Fruit fly (Drosophila melanogaster) whole organism, embryonic: ENCODE measurements around the gene BBIP1.

Source experiments
- BEAF-32 ChIP-seq: fragments of 200-800 bp; sonication (Bioruptor generic); optimal IDR thresholded peaks from 3 replicates; lab custom pipeline; 2017; ENCODE audit warnings: missing biosample characterization, missing genetic modification characterization, mild to moderate bottlenecking, moderate library complexity, missing genetic modification reagents
- CG15073 ChIP-seq: fragments of 200-800 bp; sonication (Bioruptor generic); optimal IDR thresholded peaks from 2 replicates; lab custom pipeline; 2016; ENCODE audit warnings: missing biosample characterization, missing genetic modification characterization
- CG16815 ChIP-seq: fragments of 200-800 bp; sonication (Bioruptor generic); optimal IDR thresholded peaks from 3 replicates; lab custom pipeline; 2017; ENCODE audit warnings: missing biosample characterization, mild to moderate bottlenecking, missing genetic modification characterization
- CG6765 ChIP-seq: fragments of 200-800 bp; sonication (Bioruptor generic); optimal IDR thresholded peaks from 3 replicates; lab custom pipeline; 2017; ENCODE audit warnings: missing biosample characterization, mild to moderate bottlenecking, missing genetic modification characterization
- CG7745 ChIP-seq: fragments of 200-800 bp; sonication (Bioruptor generic); optimal IDR thresholded peaks from 2 replicates; lab custom pipeline; 2018; ENCODE audit warnings: missing biosample characterization, mild to moderate bottlenecking, missing genetic modification characterization, moderate library complexity
- CkIIα-i1 ChIP-seq: fragments of 200-800 bp; sonication (Bioruptor generic); IDR thresholded peaks from 2 replicates; pipeline ENCODE4 v1.3.6; 2022; ENCODE audit warnings: missing biosample characterization, missing genetic modification characterization
- E2f2 ChIP-seq: fragments of 200-800 bp; sonication (Bioruptor generic); IDR thresholded peaks from 2 replicates; pipeline ENCODE4 v1.3.6; 2022; ENCODE audit warnings: missing biosample characterization, missing genetic modification characterization
- HLH54F ChIP-seq: fragments of 200-800 bp; sonication (Bioruptor generic); optimal IDR thresholded peaks from 3 replicates; lab custom pipeline; 2016; ENCODE audit warnings: missing biosample characterization, missing genetic modification characterization
- Jarid2 ChIP-seq: fragments of 200-800 bp; sonication (Bioruptor generic); optimal IDR thresholded peaks from 3 replicates; lab custom pipeline; 2017; ENCODE audit warnings: mild to moderate bottlenecking, missing biosample characterization, missing genetic modification reagents, missing genetic modification characterization
- Meics ChIP-seq: fragments of 200-800 bp; sonication (Bioruptor generic); optimal IDR thresholded peaks from 2 replicates; lab custom pipeline; 2017; ENCODE audit warnings: missing biosample characterization, mild to moderate bottlenecking, missing genetic modification characterization
- Opbp ChIP-seq: fragments of 200-800 bp; sonication (Bioruptor generic); IDR thresholded peaks from 3 replicates; pipeline ENCODE4 v1.3.6; 2022; ENCODE audit warnings: missing biosample characterization, missing genetic modification characterization; ENCODE audit not compliant: partially characterized antibody
- pan ChIP-seq, 4 experiments: fragments of >200 bp in 3 of 4; fragments of 200-800 bp in 1 of 4; sonication (Bioruptor generic) in 1 of 4; optimal IDR thresholded peaks in 3 of 4; IDR thresholded peaks in 1 of 4; 2 replicates each; pipeline versions ENCODE4 v1.3.6 to Lab custom; 2017 to 2022; ENCODE audit warnings: missing biosample characterization in 2 of 4, missing genetic modification characterization in 2 of 4, mixed read lengths in 1 of 4
- usp ChIP-seq: fragments of >200 bp; optimal IDR thresholded peaks from 2 replicates; lab custom pipeline; 2017; ENCODE audit warnings: missing biosample characterization, missing genetic modification characterization

- TF ChIP-seq CG7745 (tag; lab: Kevin White, UChicago) (no peak), CG15073 (no peak), CG16815 (GFP tag; lab: Kevin White, UChicago) (no peak), Meics (GFP tag; lab: Kevin White, UChicago) (no peak), CkIIα-i1 (no peak), Jarid2 (GFP tag; lab: Kevin White, UChicago) (no peak), HLH54F (GFP tag; lab: Kevin White, UChicago) (no peak), usp (GFP tag; lab: Kevin White, UChicago) (no peak), E2f2 (GFP tag; lab: Robert Waterston, UW) (no peak), BEAF-32 (GFP tag; lab: Kevin White, UChicago) (no peak), Opbp (no peak), CG6765 (GFP tag; lab: Kevin White, UChicago) (no peak), pan (optimal IDR thresholded peaks at IDR 0.05; lab: Kevin White, UChicago) (no peak), pan (GFP tag; optimal IDR thresholded peaks at IDR 0.05 in 1 of 2, IDR thresholded peaks at IDR 0.05 in 1 of 2) (no peak)
Measured at dm6 chr3R:9380970-9381369, 23.2 kb upstream of the BBIP1 start.
